Worm (Caenorhabditis elegans): Measurements from ENCODE around the gene F26F2.5.
A peak's percentile ranks its signal among the peaks of the same experiment; 100 is the strongest.

The F26F2.5 gene

ce11 chrV:20574872-20575271 lies 1.4 kb downstream of the F26F2.5 start:
- TF ChIP-seq cog-1 (tag; optimal IDR thresholded peaks at IDR 0.05), result no peak
- TF ChIP-seq ztf-23 (GFP tag; IDR thresholded peaks at IDR 0.05), result no peak
- TF ChIP-seq med-1 (GFP tag; optimal IDR thresholded peaks at IDR 0.05; ENCODE audit: insufficient read depth), result no peak
- no peak for TF ChIP-seq tab-1 (GFP tag; IDR thresholded peaks at IDR 0.05)
- no peak for TF ChIP-seq flt-1 (GFP tag; IDR thresholded peaks at IDR 0.05)
- no peak for TF ChIP-seq ztf-29 (GFP tag; IDR thresholded peaks at IDR 0.05)
- no peak for TF ChIP-seq ref-1 (GFP tag; conservative IDR thresholded peaks at IDR 0.05)
- no peak for TF ChIP-seq T22C8.4 (GFP tag; IDR thresholded peaks at IDR 0.05)
- TF ChIP-seq klf-2 (GFP tag; conservative IDR thresholded peaks at IDR 0.05), result no peak

ce11 chrV:20579534-20579933 lies 6.0 kb downstream of the F26F2.5 start, which contains the start of gene F26F2.8:
Gene F26F2.8, plus strand, starts transcription at chrV:20579546.
- TF ChIP-seq flt-1 (GFP tag; IDR thresholded peaks at IDR 0.05) (no peak), tab-1 (GFP tag; IDR thresholded peaks at IDR 0.05) (no peak), med-1 (GFP tag; optimal IDR thresholded peaks at IDR 0.05; ENCODE audit: insufficient read depth) (no peak), klf-2 (GFP tag; conservative IDR thresholded peaks at IDR 0.05) (no peak), cog-1 (tag; optimal IDR thresholded peaks at IDR 0.05) (no peak), ztf-29 (GFP tag; IDR thresholded peaks at IDR 0.05) (no peak), ref-1 (GFP tag; conservative IDR thresholded peaks at IDR 0.05) (no peak), T22C8.4 (GFP tag; IDR thresholded peaks at IDR 0.05) (no peak), ztf-23 (GFP tag; IDR thresholded peaks at IDR 0.05) (no peak)

- TF ChIP-seq tab-1 (GFP tag; IDR thresholded peaks at IDR 0.05), result peak; percentile 69; the same call in 1 of the 2 replicates
- TF ChIP-seq klf-2 (GFP tag; conservative IDR thresholded peaks at IDR 0.05), result no peak
- no peak for TF ChIP-seq ztf-29 (GFP tag; IDR thresholded peaks at IDR 0.05)
- no peak for TF ChIP-seq ref-1 (GFP tag; conservative IDR thresholded peaks at IDR 0.05)
- TF ChIP-seq T22C8.4 (GFP tag; IDR thresholded peaks at IDR 0.05), result no peak
- no peak for TF ChIP-seq med-1 (GFP tag; optimal IDR thresholded peaks at IDR 0.05; ENCODE audit: insufficient read depth)
- peak; percentile 81 for TF ChIP-seq cog-1 (tag; optimal IDR thresholded peaks at IDR 0.05)
- 0 out of 2 replicates have a peak, but pooled peaks have one; percentile 50 for TF ChIP-seq flt-1 (GFP tag; IDR thresholded peaks at IDR 0.05)
- TF ChIP-seq ztf-23 (GFP tag; IDR thresholded peaks at IDR 0.05), result peak; percentile 56; the same call in 1 of the 2 replicates
These were observed 7.1 kb downstream of the F26F2.5 start, which contains the start of gene F26F2.7 for ce11 chrV:20580511-20581040. Gene F26F2.7, plus strand, starts transcription at chrV:20580990.

- no peak for TF ChIP-seq tab-1 (GFP tag; IDR thresholded peaks at IDR 0.05)
- TF ChIP-seq ztf-29 (GFP tag; IDR thresholded peaks at IDR 0.05), result no peak
- no peak for TF ChIP-seq flt-1 (GFP tag; IDR thresholded peaks at IDR 0.05)
- TF ChIP-seq ref-1 (GFP tag; conservative IDR thresholded peaks at IDR 0.05), result no peak
- no peak for TF ChIP-seq cog-1 (tag; optimal IDR thresholded peaks at IDR 0.05)
- TF ChIP-seq T22C8.4 (GFP tag; IDR thresholded peaks at IDR 0.05), result no peak
- TF ChIP-seq klf-2 (GFP tag; conservative IDR thresholded peaks at IDR 0.05), result no peak
These were observed 21.3 kb downstream of the F26F2.5 start, which contains the start of gene F26F2.10 for ce11 chrV:20594746-20595145. Gene F26F2.10, minus strand, starts transcription at chrV:20594846.

ce11 chrV:20595653-20596052 lies 22.2 kb downstream of the F26F2.5 start, which contains the start of gene F26F2.11:
Gene F26F2.11, minus strand, starts transcription at chrV:20595753.
- TF ChIP-seq ztf-29 (GFP tag; IDR thresholded peaks at IDR 0.05), result no peak
- no peak for TF ChIP-seq ztf-23 (GFP tag; IDR thresholded peaks at IDR 0.05)
- no peak for TF ChIP-seq ref-1 (GFP tag; conservative IDR thresholded peaks at IDR 0.05)
- TF ChIP-seq klf-2 (GFP tag; conservative IDR thresholded peaks at IDR 0.05), result no peak
- no peak for TF ChIP-seq flt-1 (GFP tag; IDR thresholded peaks at IDR 0.05)
- no peak for TF ChIP-seq tab-1 (GFP tag; IDR thresholded peaks at IDR 0.05)
- no peak for TF ChIP-seq med-1 (GFP tag; optimal IDR thresholded peaks at IDR 0.05; ENCODE audit: insufficient read depth)
- TF ChIP-seq T22C8.4 (GFP tag; IDR thresholded peaks at IDR 0.05), result no peak
- no peak for TF ChIP-seq cog-1 (tag; optimal IDR thresholded peaks at IDR 0.05)

ce11 chrV:20597076-20597475 lies 23.6 kb downstream of the F26F2.5 start, which contains the start of gene F46B3.1:
Gene F46B3.1, minus strand, starts transcription at chrV:20597176.
- TF ChIP-seq tab-1 (GFP tag; IDR thresholded peaks at IDR 0.05) (no peak), med-1 (GFP tag; optimal IDR thresholded peaks at IDR 0.05; ENCODE audit: insufficient read depth) (no peak), T22C8.4 (GFP tag; IDR thresholded peaks at IDR 0.05) (no peak), klf-2 (GFP tag; conservative IDR thresholded peaks at IDR 0.05) (no peak), ref-1 (GFP tag; conservative IDR thresholded peaks at IDR 0.05) (no peak), ztf-23 (GFP tag; IDR thresholded peaks at IDR 0.05) (no peak), flt-1 (GFP tag; IDR thresholded peaks at IDR 0.05) (no peak), cog-1 (tag; optimal IDR thresholded peaks at IDR 0.05) (no peak), ztf-29 (GFP tag; IDR thresholded peaks at IDR 0.05) (no peak)

- TF ChIP-seq flt-1 (GFP tag; IDR thresholded peaks at IDR 0.05), result no peak
- TF ChIP-seq ztf-23 (GFP tag; IDR thresholded peaks at IDR 0.05), result no peak
- no peak for TF ChIP-seq ref-1 (GFP tag; conservative IDR thresholded peaks at IDR 0.05)
- no peak for TF ChIP-seq med-1 (GFP tag; optimal IDR thresholded peaks at IDR 0.05; ENCODE audit: insufficient read depth)
These were observed 26.3 kb downstream of the F26F2.5 start, which contains the start of gene col-163 for ce11 chrV:20599795-20600194. Gene col-163, plus strand, starts transcription at chrV:20600095.

ce11 chrV:20600704-20601103 lies 27.2 kb downstream of the F26F2.5 start:
- TF ChIP-seq ztf-23 (GFP tag; IDR thresholded peaks at IDR 0.05), result no peak
- no peak for TF ChIP-seq ref-1 (GFP tag; conservative IDR thresholded peaks at IDR 0.05)
- no peak for TF ChIP-seq ztf-29 (GFP tag; IDR thresholded peaks at IDR 0.05)
- no peak for TF ChIP-seq med-1 (GFP tag; optimal IDR thresholded peaks at IDR 0.05; ENCODE audit: insufficient read depth)
- no peak for TF ChIP-seq cog-1 (tag; optimal IDR thresholded peaks at IDR 0.05)
- TF ChIP-seq tab-1 (GFP tag; IDR thresholded peaks at IDR 0.05), result no peak
- TF ChIP-seq flt-1 (GFP tag; IDR thresholded peaks at IDR 0.05), result no peak
- TF ChIP-seq klf-2 (GFP tag; conservative IDR thresholded peaks at IDR 0.05), result no peak
- TF ChIP-seq T22C8.4 (GFP tag; IDR thresholded peaks at IDR 0.05), result no peak

- no peak for TF ChIP-seq flt-1 (GFP tag; IDR thresholded peaks at IDR 0.05)
- TF ChIP-seq ztf-29 (GFP tag; IDR thresholded peaks at IDR 0.05), result no peak
- TF ChIP-seq klf-2 (GFP tag; conservative IDR thresholded peaks at IDR 0.05), result no peak
- no peak for TF ChIP-seq med-1 (GFP tag; optimal IDR thresholded peaks at IDR 0.05; ENCODE audit: insufficient read depth)
- no peak for TF ChIP-seq ztf-23 (GFP tag; IDR thresholded peaks at IDR 0.05)
- no peak for TF ChIP-seq tab-1 (GFP tag; IDR thresholded peaks at IDR 0.05)
- TF ChIP-seq ref-1 (GFP tag; conservative IDR thresholded peaks at IDR 0.05), result no peak
- TF ChIP-seq cog-1 (tag; optimal IDR thresholded peaks at IDR 0.05), result no peak
- TF ChIP-seq T22C8.4 (GFP tag; IDR thresholded peaks at IDR 0.05), result no peak
These were observed 29.5 kb downstream of the F26F2.5 start, which contains the start of gene ttr-11 for ce11 chrV:20603014-20603413. Gene ttr-11, plus strand, starts transcription at chrV:20603314.

Measured in whole organism, midembryonic.